Worm (Caenorhabditis elegans) whole organism, L4 larva: ENCODE data around the gene ver-3.

Experiments
- Y48G9A.11 ChIP-seq: fragments of 200-800 bp; sonication (Bioruptor generic); IDR thresholded peaks from 2 replicates; pipeline ENCODE4 v1.3.6; 2022; ENCODE audit warnings: missing genetic modification reagents, missing genetic modification characterization, missing compliant biosample characterization
- daf-12 ChIP-seq: fragments of 150-350 bp; optimal IDR thresholded peaks from 2 replicates; lab custom pipeline; 2014; ENCODE audit warnings: missing biosample characterization, missing genetic modification reagents, missing genetic modification characterization
- dve-1 ChIP-seq: sonication (generic microtip); optimal IDR thresholded peaks from 2 replicates; lab custom pipeline; 2017; ENCODE audit warnings: antibody characterized with exemption, mild to moderate bottlenecking, missing genetic modification characterization, missing compliant biosample characterization; ENCODE audit not compliant: insufficient read depth
- lin-39 ChIP-seq: fragments of 150-350 bp; optimal IDR thresholded peaks from 2 replicates; lab custom pipeline; 2014; ENCODE audit warnings: missing biosample characterization, missing genetic modification reagents, missing genetic modification characterization
- lsy-2 ChIP-seq, 2 experiments: fragments of 150-350 bp in 1 of 2; sonication (generic microtip) in 1 of 2; optimal IDR thresholded peaks; 2 replicates each; lab custom pipeline; 2014 to 2017; ENCODE audit warnings: missing biosample characterization in 2 of 2, missing genetic modification characterization in 2 of 2
- nhr-28 ChIP-seq: fragments of 150-350 bp; optimal IDR thresholded peaks from 2 replicates; lab custom pipeline; 2014; ENCODE audit warnings: missing biosample characterization, missing genetic modification characterization
- pha-4 ChIP-seq, 2 experiments: fragments of 150-350 bp in 1 of 2; fragments of 200-800 bp in 1 of 2; sonication (Bioruptor generic) in 1 of 2; IDR thresholded peaks in 1 of 2; optimal IDR thresholded peaks in 1 of 2; 2 replicates each; pipeline versions ENCODE4 v1.3.6 to Lab custom; 2014 to 2022; ENCODE audit warnings: missing genetic modification characterization in 2 of 2, missing genetic modification reagents in 2 of 2, missing biosample characterization in 1 of 2, missing compliant biosample characterization in 1 of 2
- sdz-12 ChIP-seq: fragments of 200-800 bp; sonication (Bioruptor generic); optimal IDR thresholded peaks from 2 replicates; lab custom pipeline; 2018; ENCODE audit warnings: mild to moderate bottlenecking, missing genetic modification characterization, missing compliant biosample characterization
- snpc-4 ChIP-seq: fragments of 150-350 bp; optimal IDR thresholded peaks from 2 replicates; lab custom pipeline; 2014; ENCODE audit warnings: missing biosample characterization, missing genetic modification characterization
- ztf-11 ChIP-seq: fragments of 150-350 bp; optimal IDR thresholded peaks from 2 replicates; lab custom pipeline; 2014; ENCODE audit warnings: missing biosample characterization, missing genetic modification characterization

DNA sequence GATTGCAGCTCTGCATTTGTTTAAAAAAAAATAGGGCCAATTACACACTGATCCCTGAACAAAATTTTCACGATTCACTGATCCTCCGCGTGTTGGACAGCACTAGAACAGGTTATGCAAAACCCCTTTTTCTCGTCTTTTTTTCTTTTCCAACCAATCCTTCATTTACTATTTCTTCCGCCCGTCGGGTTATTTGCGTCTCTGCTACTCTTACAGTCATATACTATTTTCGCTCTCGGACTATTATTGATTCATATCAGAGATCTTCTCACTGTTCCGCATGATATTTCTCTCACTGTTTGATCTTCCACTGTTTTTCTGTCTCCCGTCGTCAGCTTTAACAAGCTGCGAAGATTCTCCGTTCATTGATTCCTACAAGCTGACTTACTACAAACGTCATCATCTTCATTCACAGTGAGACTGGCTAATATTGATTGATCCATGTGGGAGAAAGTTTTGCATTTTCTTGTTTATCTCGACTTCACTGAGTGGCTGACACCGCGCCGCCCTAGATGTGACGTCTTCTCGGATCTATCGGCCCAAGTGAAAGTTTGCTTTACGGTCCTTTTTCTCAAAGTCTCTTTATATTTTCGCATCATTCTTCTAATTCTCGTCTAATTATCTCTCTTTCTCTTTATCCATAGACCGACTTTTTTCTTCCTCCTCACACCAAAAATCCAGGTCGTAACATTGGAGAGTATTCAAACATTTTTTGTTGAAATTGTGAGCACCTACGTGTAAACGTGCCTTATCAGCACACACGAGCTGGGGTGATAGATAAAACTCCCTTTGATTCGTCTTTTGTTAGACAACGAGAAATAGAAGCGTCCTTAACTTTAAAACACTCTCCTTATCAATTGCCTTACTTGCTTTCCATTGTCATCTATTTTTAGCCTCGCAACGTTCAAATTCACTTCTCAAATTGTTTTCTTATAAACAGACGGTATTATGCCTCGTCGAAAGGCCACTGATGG is 44.1 kb downstream of the ver-3 start:
- TF ChIP-seq ztf-11 (no peak), pha-4 (GFP tag; IDR thresholded peaks at IDR 0.05; lab: Robert Waterston, UW) (no peak), pha-4 (tag; optimal IDR thresholded peaks at IDR 0.05; lab: Kevin White, UChicago) (no peak), nhr-28 (tag; lab: Kevin White, UChicago) (peak; percentile 3), snpc-4 (tag; lab: Kevin White, UChicago) (no peak), lsy-2 (tag; optimal IDR thresholded peaks at IDR 0.05; lab: Kevin White, UChicago) (no peak), dve-1 (peak; percentile 39), daf-12 (tag; lab: Kevin White, UChicago) (no peak), Y48G9A.11 (no peak), sdz-12 (GFP tag; lab: Kevin White, UChicago) (no peak), lin-39 (no peak)
